Worm (Caenorhabditis elegans) whole organism, early embryonic: ENCODE data around the gene ctps-1.

Source experiments
- B0310.2 ChIP-seq: sonication (generic microtip); optimal IDR thresholded peaks from 2 replicates; lab custom pipeline; 2016; ENCODE audit warnings: mild to moderate bottlenecking, missing genetic modification characterization, missing compliant biosample characterization
- F13C5.2 ChIP-seq: sonication (generic microtip); optimal IDR thresholded peaks from 2 replicates; lab custom pipeline; 2017; ENCODE audit warnings: mild to moderate bottlenecking, missing genetic modification characterization, inconsistent platforms, missing compliant biosample characterization
- aly-1 ChIP-seq: sonication (generic microtip); optimal IDR thresholded peaks from 2 replicates; lab custom pipeline; 2016; ENCODE audit warnings: missing genetic modification characterization, missing compliant biosample characterization
- ama-1 ChIP-seq: fragments of 150-350 bp; optimal IDR thresholded peaks from 2 replicates; lab custom pipeline; 2014
- ceh-13 ChIP-seq: fragments of 200-800 bp; sonication (Bioruptor generic); optimal IDR thresholded peaks from 2 replicates; lab custom pipeline; 2018; ENCODE audit warnings: mild to moderate bottlenecking, missing genetic modification characterization, missing compliant biosample characterization
- ceh-36 ChIP-seq: sonication (generic microtip); optimal IDR thresholded peaks from 2 replicates; lab custom pipeline; 2016; ENCODE audit warnings: missing genetic modification characterization, inconsistent platforms, missing compliant biosample characterization
- ets-7 ChIP-seq: sonication (generic microtip); optimal IDR thresholded peaks from 2 replicates; lab custom pipeline; 2016; ENCODE audit warnings: missing genotype, missing genetic modification characterization, missing compliant biosample characterization
- flt-1 ChIP-seq: fragments of 200-800 bp; sonication (Bioruptor generic); IDR thresholded peaks from 2 replicates; pipeline ENCODE4 v1.3.6; 2022; ENCODE audit warnings: missing genetic modification characterization, missing compliant biosample characterization
- hmbx-1 ChIP-seq: sonication (generic microtip); optimal IDR thresholded peaks from 2 replicates; lab custom pipeline; 2016; ENCODE audit warnings: mild to moderate bottlenecking, missing genetic modification characterization, missing compliant biosample characterization
- hmg-4 ChIP-seq: fragments of 200-800 bp; sonication (Bioruptor generic); optimal IDR thresholded peaks from 2 replicates; lab custom pipeline; 2018; ENCODE audit warnings: mild to moderate bottlenecking, missing genetic modification characterization, missing compliant biosample characterization
- hnd-1 ChIP-seq: sonication (generic microtip); optimal IDR thresholded peaks from 2 replicates; lab custom pipeline; 2016; ENCODE audit warnings: missing genetic modification characterization, missing compliant biosample characterization
- pes-1 ChIP-seq: fragments of 200-800 bp; sonication (Bioruptor generic); IDR thresholded peaks from 2 replicates; pipeline ENCODE4 v1.3.6; 2022; ENCODE audit warnings: missing genetic modification reagents, missing genetic modification characterization, missing compliant biosample characterization
- scrt-1 ChIP-seq: fragments of 200-800 bp; sonication (Bioruptor generic); IDR thresholded peaks from 2 replicates; pipeline ENCODE4 v1.3.6; 2022; ENCODE audit warnings: missing genetic modification characterization, missing compliant biosample characterization
- sea-1 ChIP-seq: fragments of 200-800 bp; sonication (Bioruptor generic); conservative IDR thresholded peaks from 2 replicates; pipeline ENCODE4 v1.3.6; 2022; ENCODE audit warnings: missing genetic modification characterization, missing compliant biosample characterization
- tbx-11 ChIP-seq: fragments of 200-800 bp; sonication (Bioruptor generic); IDR thresholded peaks from 2 replicates; pipeline ENCODE4 v1.3.6; 2022; ENCODE audit warnings: missing genetic modification characterization, missing compliant biosample characterization
- tbx-37 ChIP-seq: fragments of 200-800 bp; sonication (Bioruptor generic); conservative IDR thresholded peaks from 2 replicates; pipeline ENCODE4 v1.3.6; 2022; ENCODE audit warnings: missing genetic modification reagents, missing genetic modification characterization, missing compliant biosample characterization
- tra-4 ChIP-seq: sonication (generic microtip); optimal IDR thresholded peaks from 2 replicates; lab custom pipeline; 2017; ENCODE audit warnings: missing genetic modification characterization, missing compliant biosample characterization

The ctps-1 gene

ce11 chrV:16829396-16829795 is 34.7 kb downstream of the ctps-1 start, which contains the start of gene srh-214:
Gene srh-214 (minus strand): TSS chrV:16829755.
- TF ChIP-seq pes-1 (GFP tag; lab: Robert Waterston, UW) = no peak

- TF ChIP-seq B0310.2 (no peak), flt-1 (GFP tag; lab: Robert Waterston, UW) (no peak), tbx-11 (no peak)
Measured at ce11 chrV:16831310-16831709, 36.6 kb downstream of the ctps-1 start.

ce11 chrV:16831921-16832320 is 37.2 kb downstream of the ctps-1 start, which contains the start of gene srh-215:
Gene srh-215 (minus strand): TSS chrV:16832021.
- TF ChIP-seq F13C5.2 (tag; lab: Kevin White, UChicago) = no peak
- TF ChIP-seq tra-4 (tag; lab: Kevin White, UChicago) = no peak
- TF ChIP-seq scrt-1 (GFP tag; lab: Robert Waterston, UW) = no peak
- no peak for TF ChIP-seq sea-1 (GFP tag; lab: Robert Waterston, UW)
- TF ChIP-seq pes-1 (GFP tag; lab: Robert Waterston, UW) = no peak
- no peak for TF ChIP-seq aly-1
- no peak for TF ChIP-seq ceh-36
- TF ChIP-seq hnd-1 (tag; lab: Kevin White, UChicago) = no peak
- TF ChIP-seq ets-7 (tag; lab: Kevin White, UChicago) = no peak
- TF ChIP-seq tbx-37 (GFP tag; lab: Robert Waterston, UW) = no peak
- no peak for TF ChIP-seq hmbx-1 (tag; lab: Kevin White, UChicago)
- TF ChIP-seq ama-1 (lab: Kevin White, UChicago) = no peak
- TF ChIP-seq hmg-4 (GFP tag; lab: Kevin White, UChicago) = no peak
- no peak for TF ChIP-seq ceh-13 (GFP tag; lab: Kevin White, UChicago)
- TF ChIP-seq flt-1 (GFP tag; lab: Robert Waterston, UW) = no peak
- TF ChIP-seq tbx-11 = no peak
- TF ChIP-seq B0310.2 = no peak

ce11 chrV:16832865-16833264 is 38.2 kb downstream of the ctps-1 start, which contains the start of gene phy-3:
Gene phy-3 (plus strand): TSS chrV:16833165.
- TF ChIP-seq ama-1 (lab: Kevin White, UChicago) = no peak
- TF ChIP-seq tbx-37 (GFP tag; lab: Robert Waterston, UW) = no peak

- TF ChIP-seq F13C5.2 (tag; lab: Kevin White, UChicago) (no peak), scrt-1 (GFP tag; lab: Robert Waterston, UW) (no peak), aly-1 (no peak), B0310.2 (no peak), tra-4 (tag; lab: Kevin White, UChicago) (no peak), hmbx-1 (tag; lab: Kevin White, UChicago) (no peak), pes-1 (GFP tag; lab: Robert Waterston, UW) (no peak), tbx-11 (no peak), ama-1 (lab: Kevin White, UChicago) (no peak), ets-7 (tag; lab: Kevin White, UChicago) (no peak), ceh-36 (no peak), sea-1 (GFP tag; lab: Robert Waterston, UW) (no peak), hmg-4 (GFP tag; lab: Kevin White, UChicago) (no peak), flt-1 (GFP tag; lab: Robert Waterston, UW) (no peak), ceh-13 (GFP tag; lab: Kevin White, UChicago) (no peak), hnd-1 (tag; lab: Kevin White, UChicago) (no peak), tbx-37 (GFP tag; lab: Robert Waterston, UW) (no peak)
Measured at ce11 chrV:16833672-16834071, 39.0 kb downstream of the ctps-1 start.

ce11 chrV:16834989-16835388 is 40.3 kb downstream of the ctps-1 start, which contains the start of gene tni-3:
Gene tni-3 (minus strand): TSS chrV:16835128.
- TF ChIP-seq hnd-1 (tag; lab: Kevin White, UChicago) = no peak
- no peak for TF ChIP-seq B0310.2
- no peak for TF ChIP-seq sea-1 (GFP tag; lab: Robert Waterston, UW)
- TF ChIP-seq tbx-11 = no peak
- no peak for TF ChIP-seq F13C5.2 (tag; lab: Kevin White, UChicago)
- no peak for TF ChIP-seq ama-1 (lab: Kevin White, UChicago)
- TF ChIP-seq tra-4 (tag; lab: Kevin White, UChicago) = no peak
- no peak for TF ChIP-seq ceh-36
- no peak for TF ChIP-seq hmbx-1 (tag; lab: Kevin White, UChicago)
- TF ChIP-seq pes-1 (GFP tag; lab: Robert Waterston, UW) = no peak
- TF ChIP-seq scrt-1 (GFP tag; lab: Robert Waterston, UW) = no peak
- no peak for TF ChIP-seq flt-1 (GFP tag; lab: Robert Waterston, UW)
- no peak for TF ChIP-seq tbx-37 (GFP tag; lab: Robert Waterston, UW)
- no peak for TF ChIP-seq ceh-13 (GFP tag; lab: Kevin White, UChicago)

ce11 chrV:16836100-16836499 is 41.4 kb downstream of the ctps-1 start:
- TF ChIP-seq F13C5.2 (tag; lab: Kevin White, UChicago) (no peak), hmg-4 (GFP tag; lab: Kevin White, UChicago) (no peak), tbx-11 (no peak), sea-1 (GFP tag; lab: Robert Waterston, UW) (no peak), B0310.2 (no peak), flt-1 (GFP tag; lab: Robert Waterston, UW) (no peak), ceh-36 (no peak), ceh-13 (GFP tag; lab: Kevin White, UChicago) (no peak), ama-1 (lab: Kevin White, UChicago) (no peak), pes-1 (GFP tag; lab: Robert Waterston, UW) (no peak), scrt-1 (GFP tag; lab: Robert Waterston, UW) (no peak), tra-4 (tag; lab: Kevin White, UChicago) (no peak), aly-1 (no peak), hnd-1 (tag; lab: Kevin White, UChicago) (no peak), hmbx-1 (tag; lab: Kevin White, UChicago) (no peak)

- TF ChIP-seq ceh-13 (GFP tag; lab: Kevin White, UChicago) = no peak
- no peak for TF ChIP-seq F13C5.2 (tag; lab: Kevin White, UChicago)
- no peak for TF ChIP-seq pes-1 (GFP tag; lab: Robert Waterston, UW)
- no peak for TF ChIP-seq tra-4 (tag; lab: Kevin White, UChicago)
- TF ChIP-seq tbx-11 = no peak
- no peak for TF ChIP-seq hmbx-1 (tag; lab: Kevin White, UChicago)
- TF ChIP-seq aly-1 = no peak
- TF ChIP-seq hnd-1 (tag; lab: Kevin White, UChicago) = no peak
- TF ChIP-seq hmg-4 (GFP tag; lab: Kevin White, UChicago) = no peak
- no peak for TF ChIP-seq sea-1 (GFP tag; lab: Robert Waterston, UW)
Measured at ce11 chrV:16838435-16838834, 43.8 kb downstream of the ctps-1 start.
